Worm (Caenorhabditis elegans): ENCODE measurements around the gene Y113G7B.12.
A peak's percentile ranks its signal among the peaks of the same experiment; 100 is the strongest.

Y113G7B.12 gene

ce11 chrV:20234439-20234838, 22.0 kb upstream of the Y113G7B.12 start:
- TF ChIP-seq nhr-237 (tag; optimal IDR thresholded peaks at IDR 0.05) (no peak), M03D4.4 (tag; optimal IDR thresholded peaks at IDR 0.05) (peak; percentile 30), mep-1 (tag; optimal IDR thresholded peaks at IDR 0.05) (no peak)

- TF ChIP-seq ham-2 (GFP tag; optimal IDR thresholded peaks at IDR 0.05) (no peak), snpc-4 (tag; optimal IDR thresholded peaks at IDR 0.05) (no peak), mab-5 (tag; optimal IDR thresholded peaks at IDR 0.05) (no peak)
Observed at ce11 chrV:20233743-20234142, 21.3 kb upstream of the Y113G7B.12 start, which contains the start of gene Y113G7B.15. Gene Y113G7B.15, minus strand, starts transcription at chrV:20233843.

- no peak for TF ChIP-seq blmp-1 (tag; optimal IDR thresholded peaks at IDR 0.05)
- no peak for TF ChIP-seq zip-8 (tag; optimal IDR thresholded peaks at IDR 0.05)
- no peak for TF ChIP-seq drap-1 (GFP tag; optimal IDR thresholded peaks at IDR 0.05)
- no peak for TF ChIP-seq nhr-2 (tag; optimal IDR thresholded peaks at IDR 0.05)
- TF ChIP-seq lin-13 (tag; optimal IDR thresholded peaks at IDR 0.05): no peak
- no peak for TF ChIP-seq bed-3 (GFP tag; optimal IDR thresholded peaks at IDR 0.05)
- no peak for TF ChIP-seq tbx-8 (GFP tag; optimal IDR thresholded peaks at IDR 0.05)
- no peak for TF ChIP-seq elt-1 (tag; optimal IDR thresholded peaks at IDR 0.05; ENCODE audit: borderline replicate concordance, insufficient read depth)
- TF ChIP-seq pha-4 (tag; optimal IDR thresholded peaks at IDR 0.05): no peak
- TF ChIP-seq ces-1 (GFP tag; optimal IDR thresholded peaks at IDR 0.05): no peak
Observed at ce11 chrV:20225312-20225711, 12.8 kb upstream of the Y113G7B.12 start.

- TF ChIP-seq cnd-1 (tag; optimal IDR thresholded peaks at IDR 0.05) (no peak), lin-13 (tag; optimal IDR thresholded peaks at IDR 0.05) (no peak), unc-120 (tag; optimal IDR thresholded peaks at IDR 0.05; ENCODE audit: poor library complexity, severe bottlenecking) (no peak), ztf-11 (tag; optimal IDR thresholded peaks at IDR 0.05) (no peak), zip-8 (tag; optimal IDR thresholded peaks at IDR 0.05) (no peak), unc-62 (GFP tag; optimal IDR thresholded peaks at IDR 0.05) (no peak), ces-1 (GFP tag; optimal IDR thresholded peaks at IDR 0.05) (no peak), M03D4.4 (tag; optimal IDR thresholded peaks at IDR 0.05) (no peak), bed-3 (GFP tag; optimal IDR thresholded peaks at IDR 0.05) (no peak), hlh-1 (tag; optimal IDR thresholded peaks at IDR 0.05) (no peak), blmp-1 (tag; optimal IDR thresholded peaks at IDR 0.05) (no peak), nhr-12 (tag; optimal IDR thresholded peaks at IDR 0.05) (no peak), ceh-39 (tag; optimal IDR thresholded peaks at IDR 0.05) (no peak), elt-3 (tag; optimal IDR thresholded peaks at IDR 0.05) (no peak), unc-39 (tag; optimal IDR thresholded peaks at IDR 0.05) (no peak), ceh-83 (GFP tag; optimal IDR thresholded peaks at IDR 0.05) (no peak), snpc-4 (tag; optimal IDR thresholded peaks at IDR 0.05) (no peak), flh-1 (GFP tag; optimal IDR thresholded peaks at IDR 0.05) (no peak), lin-32 (GFP tag; optimal IDR thresholded peaks at IDR 0.05) (no peak), ham-2 (GFP tag; optimal IDR thresholded peaks at IDR 0.05) (no peak)
Observed at ce11 chrV:20223725-20224124, 11.2 kb upstream of the Y113G7B.12 start.

- TF ChIP-seq mep-1 (tag; optimal IDR thresholded peaks at IDR 0.05) (no peak), ces-1 (GFP tag; optimal IDR thresholded peaks at IDR 0.05) (peak; percentile 98), elt-3 (tag; optimal IDR thresholded peaks at IDR 0.05) (no peak), cnd-1 (tag; optimal IDR thresholded peaks at IDR 0.05) (no peak), ceh-43 (GFP tag; optimal IDR thresholded peaks at IDR 0.05) (peak; percentile 33), nhr-76 (tag; optimal IDR thresholded peaks at IDR 0.05) (no peak), nhr-12 (tag; optimal IDR thresholded peaks at IDR 0.05) (no peak), hlh-1 (tag; optimal IDR thresholded peaks at IDR 0.05) (no peak), ztf-11 (tag; optimal IDR thresholded peaks at IDR 0.05) (no peak), snpc-4 (tag; optimal IDR thresholded peaks at IDR 0.05) (no peak), mls-2 (tag; optimal IDR thresholded peaks at IDR 0.05) (no peak)
Observed at ce11 chrV:20220604-20221003, 8.1 kb upstream of the Y113G7B.12 start.

ce11 chrV:20215197-20215596, 2.7 kb upstream of the Y113G7B.12 start, which contains the start of gene Y113G7B.11:
Gene Y113G7B.11, minus strand, starts transcription at chrV:20215297.
- no peak for TF ChIP-seq ham-2 (GFP tag; optimal IDR thresholded peaks at IDR 0.05)
- no peak for TF ChIP-seq ceh-39 (tag; optimal IDR thresholded peaks at IDR 0.05)
- TF ChIP-seq sem-2 (GFP tag; optimal IDR thresholded peaks at IDR 0.05): no peak
- TF ChIP-seq lsy-2 (tag; optimal IDR thresholded peaks at IDR 0.05): no peak
- no peak for TF ChIP-seq lin-13 (tag; optimal IDR thresholded peaks at IDR 0.05)

All from whole organism, mixed stage, embryonic.